Worm (Caenorhabditis elegans): ENCODE measurements around the gene rom-1.
A peak's percentile ranks its signal among the peaks of the same experiment; 100 is the strongest.

The rom-1 gene

ce11 chrIII:4899728-4900127, 7.3 kb upstream of the rom-1 start (continued):
- TF ChIP-seq ceh-20 (GFP tag; IDR thresholded peaks at IDR 0.05) (peak; percentile 99), nhr-10 (tag; optimal IDR thresholded peaks at IDR 0.05) (peak; percentile 96), F10B5.3 (tag; optimal IDR thresholded peaks at IDR 0.05) (peak; percentile 88), attf-4 (tag; optimal IDR thresholded peaks at IDR 0.05) (no peak), unc-130 (GFP tag; optimal IDR thresholded peaks at IDR 0.05) (peak; percentile 79), rbr-2 (tag; optimal IDR thresholded peaks at IDR 0.05) (peak; percentile 99), hmg-1.1 (GFP tag; IDR thresholded peaks at IDR 0.05) (peak; percentile 98), nhr-11 (tag; optimal IDR thresholded peaks at IDR 0.05) (peak; percentile 99), snpc-1.2 (GFP tag; IDR thresholded peaks at IDR 0.05) (peak; percentile 78), hif-1 (tag; optimal IDR thresholded peaks at IDR 0.05) (peak; percentile 94 to 97), ceh-62 (tag; optimal IDR thresholded peaks at IDR 0.05) (no peak), F26F4.8 (GFP tag; conservative IDR thresholded peaks at IDR 0.05) (peak; percentile 75), egl-43 (GFP tag; IDR thresholded peaks at IDR 0.05) (peak; percentile 98), aha-1 (tag) (peak; percentile 100), lsy-2 (tag; optimal IDR thresholded peaks at IDR 0.05) (peak; percentile 93 to 97), lim-7 (GFP tag; IDR thresholded peaks at IDR 0.05) (peak; percentile 73), skn-1 (tag; optimal IDR thresholded peaks at IDR 0.05) (peak; percentile 64), nhr-76 (tag; optimal IDR thresholded peaks at IDR 0.05) (peak; percentile 83), tra-1 (GFP tag; IDR thresholded peaks at IDR 0.05) (peak; percentile 99), pha-4 (GFP tag; IDR thresholded peaks at IDR 0.05) (peak; percentile 98), pha-4 (tag; optimal IDR thresholded peaks at IDR 0.05) (peak; percentile 55), unc-39 (tag; optimal IDR thresholded peaks at IDR 0.05) (peak; percentile 90), zfp-2 (tag; optimal IDR thresholded peaks at IDR 0.05) (peak; percentile 96), daf-16 (GFP tag; optimal IDR thresholded peaks at IDR 0.05) (peak; percentile 78 to 97), daf-16 (tag; optimal IDR thresholded peaks at IDR 0.05) (peak; percentile 65), Y105C5A.15 (GFP tag; IDR thresholded peaks at IDR 0.05) (no peak), ces-1 (GFP tag; optimal IDR thresholded peaks at IDR 0.05) (peak; percentile 70), tag-97 (GFP tag; IDR thresholded peaks at IDR 0.05) (no peak), zip-2 (tag; optimal IDR thresholded peaks at IDR 0.05) (peak; percentile 87), ceh-32 (tag; optimal IDR thresholded peaks at IDR 0.05; ENCODE audit: poor library complexity) (peak; percentile 88), aly-2 (tag; optimal IDR thresholded peaks at IDR 0.05) (no peak), hlh-11 (tag; optimal IDR thresholded peaks at IDR 0.05) (peak; percentile 100), Y75B8A.6 (GFP tag; IDR thresholded peaks at IDR 0.05) (peak; percentile 95), ceh-44 (GFP tag; IDR thresholded peaks at IDR 0.05) (peak; percentile 58; the same call in 1 of the 2 replicates), spr-3 (GFP tag; optimal IDR thresholded peaks at IDR 0.05) (peak; percentile 93), gei-8 (GFP tag; optimal IDR thresholded peaks at IDR 0.05) (peak; percentile 99), sdz-12 (GFP tag; optimal IDR thresholded peaks at IDR 0.05) (peak; percentile 95), ceh-82 (tag; optimal IDR thresholded peaks at IDR 0.05) (peak; percentile 10), saeg-2 (GFP tag; IDR thresholded peaks at IDR 0.05) (peak; percentile 100), T26A8.4 (GFP tag; IDR thresholded peaks at IDR 0.05) (peak; percentile 98), lin-38 (GFP tag; IDR thresholded peaks at IDR 0.05) (peak; percentile 94), vab-7 (GFP tag; IDR thresholded peaks at IDR 0.05) (peak; percentile 97), ZK337.2 (GFP tag; IDR thresholded peaks at IDR 0.05) (peak; percentile 81; the same call in 1 of the 2 replicates), cey-2 (tag; optimal IDR thresholded peaks at IDR 0.05; ENCODE audit: borderline replicate concordance, insufficient read depth) (peak; percentile 9), lir-3 (tag; optimal IDR thresholded peaks at IDR 0.05) (peak; percentile 86), dpl-1 (GFP tag; optimal IDR thresholded peaks at IDR 0.05) (peak; percentile 93), nhr-25 (tag; optimal IDR thresholded peaks at IDR 0.05; ENCODE audit: borderline replicate concordance, insufficient read depth) (peak; percentile 98), fos-1 (tag; optimal IDR thresholded peaks at IDR 0.05) (no peak), nhr-42 (GFP tag; IDR thresholded peaks at IDR 0.05) (peak; percentile 96), mxl-2 (GFP tag; conservative IDR thresholded peaks at IDR 0.05) (peak; percentile 88), nhr-41 (GFP tag; IDR thresholded peaks at IDR 0.05) (peak; percentile 99), lin-39 (tag; optimal IDR thresholded peaks at IDR 0.05) (no peak)
